Worm (Caenorhabditis elegans): Measurements from ENCODE around the gene vit-6.

vit-6 gene

ce11 chrIV:8229523-8229922, 31.4 kb upstream of the vit-6 start (continued):
- TF ChIP-seq dpl-1 (GFP tag; optimal IDR thresholded peaks at IDR 0.05) (no peak), mcd-1 (GFP tag; IDR thresholded peaks at IDR 0.05) (peak; percentile 45), bed-1 (GFP tag; IDR thresholded peaks at IDR 0.05) (no peak), cebp-1 (GFP tag; IDR thresholded peaks at IDR 0.05) (no peak), cebp-1 (tag; optimal IDR thresholded peaks at IDR 0.05) (peak; percentile 61), hlh-12 (tag; optimal IDR thresholded peaks at IDR 0.05) (no peak), D2030.7 (GFP tag; IDR thresholded peaks at IDR 0.05) (no peak), nhr-80 (tag; optimal IDR thresholded peaks at IDR 0.05) (peak; percentile 96), egrh-3 (GFP tag; IDR thresholded peaks at IDR 0.05) (no peak), B0261.1 (tag; optimal IDR thresholded peaks at IDR 0.05) (no peak), B0035.1 (tag; optimal IDR thresholded peaks at IDR 0.05) (no peak), dox-1 (GFP tag; IDR thresholded peaks at IDR 0.05) (peak; percentile 60), lsy-27 (tag; optimal IDR thresholded peaks at IDR 0.05; ENCODE audit: borderline replicate concordance, insufficient read depth) (no peak), nhr-120 (GFP tag; IDR thresholded peaks at IDR 0.05) (no peak), F55B11.4 (tag; optimal IDR thresholded peaks at IDR 0.05; ENCODE audit: borderline replicate concordance, insufficient read depth) (no peak), rcor-1 (GFP tag; IDR thresholded peaks at IDR 0.05) (no peak), gei-17 (GFP tag; optimal IDR thresholded peaks at IDR 0.05) (no peak), Y53F4B.3 (GFP tag; IDR thresholded peaks at IDR 0.05) (no peak), F52B5.7 (tag; optimal IDR thresholded peaks at IDR 0.05) (no peak), ekl-4 (GFP tag; IDR thresholded peaks at IDR 0.05) (no peak), snpc-3.4 (tag; optimal IDR thresholded peaks at IDR 0.05) (no peak), lin-54 (GFP tag; optimal IDR thresholded peaks at IDR 0.05) (peak; percentile 17), ets-4 (GFP tag; optimal IDR thresholded peaks at IDR 0.05) (peak; percentile 50), snpc-1.3 (tag; optimal IDR thresholded peaks at IDR 0.05; ENCODE audit: insufficient read depth) (no peak), ztf-26 (tag; optimal IDR thresholded peaks at IDR 0.05) (no peak), hmg-20 (GFP tag; IDR thresholded peaks at IDR 0.05) (no peak), unc-62 (GFP tag; optimal IDR thresholded peaks at IDR 0.05) (no peak), C06A6.2 (GFP tag; conservative IDR thresholded peaks at IDR 0.05) (no peak), T26A5.8 (tag; optimal IDR thresholded peaks at IDR 0.05) (no peak), egl-44 (GFP tag; IDR thresholded peaks at IDR 0.05) (no peak), lir-1 (GFP tag; conservative IDR thresholded peaks at IDR 0.05) (no peak), Y53G8AR.9 (GFP tag; conservative IDR thresholded peaks at IDR 0.05) (no peak), let-526 (GFP tag; IDR thresholded peaks at IDR 0.05) (no peak), ztf-3 (GFP tag; optimal IDR thresholded peaks at IDR 0.05) (no peak), rec-8 (tag; optimal IDR thresholded peaks at IDR 0.05) (no peak), T07F8.4 (tag; optimal IDR thresholded peaks at IDR 0.05) (no peak), pbrm-1 (GFP tag; IDR thresholded peaks at IDR 0.05) (no peak), snpc-4 (GFP tag; optimal IDR thresholded peaks at IDR 0.05) (no peak), snpc-4 (tag; optimal IDR thresholded peaks at IDR 0.05) (peak in 2 of 4 experiments; percentile 53), F33H1.4 (GFP tag; IDR thresholded peaks at IDR 0.05) (no peak), hrde-1 (tag; optimal IDR thresholded peaks at IDR 0.05; ENCODE audit: borderline replicate concordance) (no peak), die-1 (tag; optimal IDR thresholded peaks at IDR 0.05) (no peak), Y95B8A.8 (GFP tag; IDR thresholded peaks at IDR 0.05) (no peak), F39B2.1 (GFP tag; IDR thresholded peaks at IDR 0.05) (no peak), ceh-100 (GFP tag; IDR thresholded peaks at IDR 0.05) (no peak), ztf-18 (tag; optimal IDR thresholded peaks at IDR 0.05) (peak; percentile 1), tbp1 (GFP tag; optimal IDR thresholded peaks at IDR 0.05) (peak; percentile 9), F22D6.2 (tag; optimal IDR thresholded peaks at IDR 0.05) (no peak), him-1 (tag; optimal IDR thresholded peaks at IDR 0.05) (no peak), K12H6.12 (tag; optimal IDR thresholded peaks at IDR 0.05) (no peak)

Measured in whole organism, young adult.